Fruit fly (Drosophila melanogaster): ENCODE results near the gene Rsbp15.

DNA sequence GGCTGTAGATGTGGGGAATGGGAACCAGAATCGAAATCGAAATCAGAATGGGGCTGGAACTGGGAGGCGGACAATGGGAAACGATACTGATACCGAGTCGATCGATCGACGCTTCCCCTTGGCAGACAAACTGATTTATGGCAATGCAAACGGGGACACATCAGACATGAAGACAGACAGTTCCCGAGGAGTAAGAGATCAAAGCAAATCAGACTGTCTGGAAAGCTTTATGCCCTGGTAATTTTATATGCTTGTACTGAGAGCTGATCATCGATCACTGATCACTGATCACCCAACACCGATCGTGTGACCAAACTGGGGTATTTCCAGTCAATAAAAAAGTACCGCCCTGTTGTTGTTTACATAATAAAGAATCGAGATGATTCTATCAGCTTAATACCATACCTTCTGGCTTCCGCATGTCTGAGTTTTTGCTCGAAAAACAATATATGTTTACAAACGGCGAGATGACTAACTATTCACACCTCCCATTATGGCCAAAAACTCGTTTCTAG is 47.8 kb downstream of the Rsbp15 start:
- TF ChIP-seq psq (optimal IDR thresholded peaks at IDR 0.05) (no peak), Dll (optimal IDR thresholded peaks at IDR 0.05) (no peak), EcR (GFP tag; optimal IDR thresholded peaks at IDR 0.05) (no peak), CG8478 (optimal IDR thresholded peaks at IDR 0.05) (no peak), pan (optimal IDR thresholded peaks at IDR 0.05) (no peak)
